Worm (Caenorhabditis elegans) whole organism, L3 larva: ENCODE results near the gene acl-4.

Experiments used
- R02D3.7 ChIP-seq: fragments of 150-350 bp; optimal IDR thresholded peaks from 2 replicates; lab custom pipeline; 2014; ENCODE audit warnings: missing biosample characterization, missing genetic modification characterization
- ceh-16 ChIP-seq: sonication (generic microtip); optimal IDR thresholded peaks from 2 replicates; lab custom pipeline; 2017; ENCODE audit warnings: missing biosample characterization, missing genetic modification characterization
- ceh-28 ChIP-seq: fragments of 150-350 bp; optimal IDR thresholded peaks from 2 replicates; lab custom pipeline; 2014; ENCODE audit warnings: missing biosample characterization, missing genetic modification reagents, missing genetic modification characterization
- daf-12 ChIP-seq: fragments of 150-350 bp; optimal IDR thresholded peaks from 2 replicates; lab custom pipeline; 2014; ENCODE audit warnings: missing biosample characterization, missing genetic modification reagents, missing genetic modification characterization
- egl-27 ChIP-seq: sonication (generic microtip); optimal IDR thresholded peaks from 4 replicates; lab custom pipeline; 2017; ENCODE audit warnings: missing biosample characterization, missing genetic modification reagents, missing genetic modification characterization
- egl-5 ChIP-seq: fragments of 150-350 bp; optimal IDR thresholded peaks from 2 replicates; lab custom pipeline; 2017; ENCODE audit warnings: missing biosample characterization, missing genetic modification reagents, missing genetic modification characterization, inconsistent platforms
- elt-1 ChIP-seq: fragments of 150-350 bp; optimal IDR thresholded peaks from 2 replicates; lab custom pipeline; 2014; ENCODE audit warnings: missing biosample characterization, missing genetic modification characterization
- elt-2 ChIP-seq: sonication (generic microtip); optimal IDR thresholded peaks from 2 replicates; lab custom pipeline; 2016; ENCODE audit warnings: missing genetic modification reagents, mild to moderate bottlenecking, missing genetic modification characterization, missing compliant biosample characterization
- elt-3 ChIP-seq, 3 experiments: fragments of 150-350 bp in 1 of 3; sonication (generic microtip) in 2 of 3; optimal IDR thresholded peaks; 2 replicates in 2 of 3; 4 replicates in 1 of 3; lab custom pipeline; 2014 to 2017; ENCODE audit warnings: missing biosample characterization in 3 of 3, missing genetic modification characterization in 3 of 3
- eor-1 ChIP-seq, 2 experiments: fragments of 150-350 bp; optimal IDR thresholded peaks; 2 replicates each; lab custom pipeline; 2014 to 2018; ENCODE audit warnings: missing biosample characterization in 2 of 2, missing genetic modification characterization in 2 of 2
- fkh-10 ChIP-seq: sonication (generic microtip); optimal IDR thresholded peaks from 2 replicates; lab custom pipeline; 2017; ENCODE audit warnings: missing biosample characterization, missing genetic modification reagents, missing genetic modification characterization
- fos-1 ChIP-seq: fragments of 150-350 bp; optimal IDR thresholded peaks from 2 replicates; lab custom pipeline; 2014; ENCODE audit warnings: missing biosample characterization, missing genetic modification characterization
- hmg-11 ChIP-seq: sonication (generic microtip); optimal IDR thresholded peaks from 2 replicates; lab custom pipeline; 2016; ENCODE audit warnings: missing genetic modification characterization, missing compliant biosample characterization
- jun-1 ChIP-seq: fragments of 150-350 bp; optimal IDR thresholded peaks from 2 replicates; lab custom pipeline; 2014; ENCODE audit warnings: missing biosample characterization, missing genetic modification reagents, missing genetic modification characterization
- lin-39 ChIP-seq: fragments of 150-350 bp; optimal IDR thresholded peaks from 2 replicates; lab custom pipeline; 2018; ENCODE audit warnings: missing biosample characterization, missing genetic modification reagents, missing genetic modification characterization
- lsy-12 ChIP-seq: sonication (generic microtip); optimal IDR thresholded peaks from 2 replicates; lab custom pipeline; 2016; ENCODE audit warnings: mild to moderate bottlenecking, missing genetic modification characterization, missing compliant biosample characterization
- mml-1 ChIP-seq: fragments of 150-350 bp; sonication (generic microtip); optimal IDR thresholded peaks from 3 replicates; lab custom pipeline; 2014; ENCODE audit warnings: missing biosample characterization, missing genetic modification characterization
- nhr-11 ChIP-seq: fragments of 150-350 bp; optimal IDR thresholded peaks from 2 replicates; lab custom pipeline; 2014; ENCODE audit warnings: missing biosample characterization, missing genetic modification characterization
- nhr-28 ChIP-seq: fragments of 150-350 bp; optimal IDR thresholded peaks from 2 replicates; lab custom pipeline; 2014; ENCODE audit warnings: missing biosample characterization, missing genetic modification characterization
- nhr-43 ChIP-seq: sonication (generic microtip); optimal IDR thresholded peaks from 2 replicates; lab custom pipeline; 2016; ENCODE audit warnings: mild to moderate bottlenecking, missing genetic modification characterization, missing compliant biosample characterization; ENCODE audit not compliant: poor library complexity, severe bottlenecking
- nhr-67 ChIP-seq: fragments of 150-350 bp; optimal IDR thresholded peaks from 2 replicates; lab custom pipeline; 2014; ENCODE audit warnings: missing biosample characterization, missing genetic modification characterization
- nhr-76 ChIP-seq: fragments of 150-350 bp; sonication (generic microtip); optimal IDR thresholded peaks from 5 replicates; lab custom pipeline; 2014; ENCODE audit warnings: missing biosample characterization, missing genetic modification characterization
- nhr-77 ChIP-seq: fragments of 150-350 bp; optimal IDR thresholded peaks from 2 replicates; lab custom pipeline; 2014; ENCODE audit warnings: missing biosample characterization, missing genetic modification characterization
- pha-4 ChIP-seq: fragments of 150-350 bp; optimal IDR thresholded peaks from 2 replicates; lab custom pipeline; 2014; ENCODE audit warnings: missing biosample characterization, missing genetic modification reagents, missing genetic modification characterization
- pqm-1 ChIP-seq: fragments of 150-350 bp; optimal IDR thresholded peaks from 2 replicates; lab custom pipeline; 2017; ENCODE audit warnings: missing biosample characterization, missing genetic modification characterization, inconsistent platforms
- sea-2 ChIP-seq: fragments of 150-350 bp; sonication (generic microtip); optimal IDR thresholded peaks from 4 replicates; lab custom pipeline; 2014; ENCODE audit warnings: missing biosample characterization, missing genetic modification reagents, missing genetic modification characterization
- skn-1 ChIP-seq: fragments of 150-350 bp; optimal IDR thresholded peaks from 2 replicates; lab custom pipeline; 2014; ENCODE audit warnings: missing biosample characterization, missing genetic modification characterization
- tbx-2 ChIP-seq: sonication (generic microtip); optimal IDR thresholded peaks from 2 replicates; lab custom pipeline; 2016; ENCODE audit warnings: mild to moderate bottlenecking, missing genetic modification characterization, missing compliant biosample characterization
- unc-39 ChIP-seq: sonication (generic microtip); optimal IDR thresholded peaks from 4 replicates; lab custom pipeline; 2017; ENCODE audit warnings: missing biosample characterization, missing genetic modification characterization
- unc-62 ChIP-seq: fragments of 150-350 bp; sonication (generic microtip); optimal IDR thresholded peaks from 4 replicates; lab custom pipeline; 2014; ENCODE audit warnings: missing biosample characterization, missing genetic modification reagents, missing genetic modification characterization
- ztf-11 ChIP-seq: fragments of 150-350 bp; optimal IDR thresholded peaks from 2 replicates; lab custom pipeline; 2014; ENCODE audit warnings: missing biosample characterization, missing genetic modification characterization
- ztf-4 ChIP-seq: fragments of 150-350 bp; optimal IDR thresholded peaks from 2 replicates; lab custom pipeline; 2014; ENCODE audit warnings: missing biosample characterization, missing genetic modification characterization

acl-4 gene

ce11 chrX:2110603-2111327 lies 40.5 kb upstream of the acl-4 start:
- TF ChIP-seq nhr-43 (peak; percentile 76), elt-3 (tag; optimal IDR thresholded peaks at IDR 0.05; lab: Kevin White, UChicago) (no peak)
- TF ChIP-seq, all 47 proteins: peak for 1

DNA sequence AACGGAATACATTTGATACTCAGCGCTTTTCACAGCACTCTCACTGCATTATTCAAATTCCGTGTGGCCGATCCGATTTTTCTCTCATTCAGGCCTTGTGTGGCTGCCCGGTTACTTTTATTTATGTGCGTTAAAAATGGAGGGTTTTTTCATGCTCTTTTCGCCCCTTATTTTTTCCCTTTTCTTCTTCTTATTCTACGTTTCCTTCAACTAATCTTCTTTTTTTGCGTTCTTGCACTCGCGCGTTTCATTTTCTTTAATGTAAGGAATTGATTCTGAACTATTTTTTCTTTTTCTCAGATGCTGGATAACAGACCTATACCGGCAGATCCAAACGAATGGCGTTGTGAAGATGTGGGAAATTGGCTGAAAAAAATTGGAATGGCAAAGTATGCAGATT lies 38.4 kb upstream of the acl-4 start, which contains the start of gene F53B1.2:
TSS of gene F53B1.2 (plus strand) at position 301 of the 400 bp plus-strand sequence.
- TF ChIP-seq lsy-12 (tag; lab: Kevin White, UChicago) = no peak
- TF ChIP-seq ztf-11 (tag; lab: Kevin White, UChicago) = no peak
- no peak for TF ChIP-seq fos-1 (tag; lab: Kevin White, UChicago)
- TF ChIP-seq fkh-10 = no peak
- TF ChIP-seq elt-2 (tag; lab: Kevin White, UChicago) = no peak
- TF ChIP-seq unc-62 (GFP tag; lab: Kevin White, UChicago) = no peak

DNA sequence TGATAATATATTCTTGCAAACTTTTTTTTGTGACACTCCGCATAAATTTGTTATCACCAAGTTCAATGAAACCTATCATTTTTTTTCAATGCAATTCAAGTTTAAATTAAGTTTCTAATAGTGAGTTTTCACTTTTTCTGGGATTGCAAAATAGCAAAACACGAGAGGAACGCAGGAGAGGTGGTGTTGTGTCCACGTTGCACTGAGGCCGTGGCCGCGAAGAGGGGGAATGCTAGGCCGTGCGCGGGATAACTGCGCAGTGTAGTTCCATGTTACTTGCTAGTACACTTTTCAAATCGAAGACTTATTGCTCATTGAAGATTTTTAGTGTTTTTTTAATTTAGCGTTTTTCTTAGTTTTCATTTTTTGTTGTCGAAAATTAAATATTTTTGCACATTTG lies 37.9 kb upstream of the acl-4 start:
- no peak for TF ChIP-seq nhr-11 (tag; lab: Kevin White, UChicago)
- no peak for TF ChIP-seq eor-1 (tag; optimal IDR thresholded peaks at IDR 0.05; lab: Kevin White, UChicago)
- no peak for TF ChIP-seq elt-1
- no peak for TF ChIP-seq egl-27 (tag; lab: Kevin White, UChicago)
- no peak for TF ChIP-seq unc-39 (tag; lab: Kevin White, UChicago)
- no peak for TF ChIP-seq daf-12
- TF ChIP-seq ceh-16 (tag; lab: Kevin White, UChicago) = no peak
- TF ChIP-seq hmg-11 (tag; lab: Kevin White, UChicago) = no peak
- no peak for TF ChIP-seq nhr-67 (tag; lab: Kevin White, UChicago)
- TF ChIP-seq fkh-10 = no peak
- TF ChIP-seq R02D3.7 (tag; lab: Kevin White, UChicago) = no peak
- no peak for TF ChIP-seq jun-1 (tag; lab: Kevin White, UChicago)
- no peak for TF ChIP-seq lsy-12 (tag; lab: Kevin White, UChicago)
- no peak for TF ChIP-seq sea-2 (GFP tag; lab: Kevin White, UChicago)
- no peak for TF ChIP-seq ztf-4 (tag; lab: Kevin White, UChicago)
- no peak for TF ChIP-seq tbx-2 (tag; lab: Kevin White, UChicago)
- no peak for TF ChIP-seq egl-5
- TF ChIP-seq ztf-11 (tag; lab: Kevin White, UChicago) = no peak
- no peak for TF ChIP-seq nhr-76
- no peak for TF ChIP-seq nhr-28 (tag; lab: Kevin White, UChicago)

- TF ChIP-seq elt-2 (tag; lab: Kevin White, UChicago) (peak; percentile 88), daf-12 (no peak), skn-1 (tag; lab: Kevin White, UChicago) (no peak), pha-4 (tag; lab: Kevin White, UChicago) (no peak), nhr-77 (tag; lab: Kevin White, UChicago) (no peak), pqm-1 (tag; lab: Kevin White, UChicago) (peak; percentile 64), mml-1 (tag; lab: Kevin White, UChicago) (no peak), elt-1 (no peak), ceh-28 (no peak), lin-39 (tag; lab: Kevin White, UChicago) (no peak), fos-1 (tag; lab: Kevin White, UChicago) (no peak)
Measured at ce11 chrX:2107414-2107813, 37.2 kb upstream of the acl-4 start.

- TF ChIP-seq sea-2 (GFP tag; lab: Kevin White, UChicago) (no peak), eor-1 (tag; optimal IDR thresholded peaks at IDR 0.05; lab: Kevin White, UChicago) (no peak), pqm-1 (tag; lab: Kevin White, UChicago) (no peak), nhr-43 (no peak)
- TF ChIP-seq, all 47 proteins: peak for 0
Measured at ce11 chrX:2105310-2105709, 35.1 kb upstream of the acl-4 start, which contains the start of gene F53B1.3. TSS of gene F53B1.3 (plus strand) at chrX:2105610.
